Fruit fly (Drosophila melanogaster) whole organism, larva: ENCODE results near the gene CG15544.

Experiments
- noc ChIP-seq: fragments of 200-800 bp; sonication (Bioruptor generic); optimal IDR thresholded peaks from 3 replicates; lab custom pipeline; 2019; ENCODE audit warnings: missing biosample characterization, mild to moderate bottlenecking, missing genetic modification characterization, moderate library complexity

The CG15544 gene

DNA sequence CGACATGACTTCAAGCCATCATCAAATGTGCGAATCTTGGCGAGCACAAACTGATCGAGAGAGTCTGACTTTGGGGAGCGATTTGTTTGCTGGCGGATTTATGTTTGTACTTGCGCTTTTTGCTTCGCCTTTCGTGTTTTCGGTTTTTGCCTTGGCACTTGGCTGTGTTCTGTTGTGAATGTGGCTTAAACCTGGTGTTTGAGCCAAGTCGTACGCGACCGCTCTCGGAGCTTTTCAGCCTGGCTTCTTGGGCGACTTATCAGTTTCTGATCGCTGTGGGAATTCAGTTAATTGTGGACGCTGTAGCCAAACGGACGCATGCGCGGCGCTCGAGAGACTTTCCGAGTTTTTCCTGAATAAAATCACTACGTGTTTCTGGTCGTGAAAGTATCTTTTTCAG, at the start of gene CG15544:
CG15544 (plus strand) TSS at position 276 of the 400 bp plus-strand sequence.
- TF ChIP-seq noc = no peak

DNA sequence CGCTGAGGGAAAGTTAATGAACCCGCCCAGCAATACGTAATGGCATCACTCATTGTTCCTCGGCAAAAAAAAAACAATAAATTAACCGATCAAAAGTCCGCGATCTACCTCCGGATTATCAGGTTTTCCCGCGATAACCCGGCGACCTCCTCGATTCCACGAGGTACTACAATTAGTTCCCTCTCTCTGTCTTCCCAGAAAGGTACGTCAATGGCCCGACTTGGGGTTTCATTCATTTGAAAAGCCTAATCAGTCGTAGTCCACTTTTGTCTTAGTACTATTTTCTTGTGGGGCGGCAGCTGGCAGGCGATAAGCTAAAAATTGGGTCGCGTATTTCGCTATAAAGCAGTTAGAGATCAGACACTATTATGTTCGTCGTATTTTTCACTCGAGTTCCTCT, 48.4 kb upstream of the CG15544 start:
- peak; percentile 36 for TF ChIP-seq noc

DNA sequence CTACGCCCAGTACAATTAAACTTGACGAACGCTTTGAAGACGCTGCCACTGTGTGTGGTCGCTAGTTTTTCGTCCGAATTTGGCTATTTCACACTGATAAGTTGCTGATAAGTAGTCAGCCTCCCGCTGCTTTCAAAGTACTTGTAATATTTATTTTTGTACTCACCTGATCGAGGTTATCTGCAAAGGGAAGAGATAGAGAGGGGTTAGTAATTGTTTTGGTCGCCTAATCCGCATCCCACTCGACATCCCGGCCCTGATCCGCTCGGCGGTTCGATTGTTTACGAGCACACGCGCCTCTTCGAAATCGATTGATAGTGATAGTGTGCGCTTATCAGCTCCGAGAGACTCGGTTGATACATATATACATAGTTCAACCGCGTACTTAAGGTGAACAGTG, 47.2 kb upstream of the CG15544 start:
- peak; percentile 2 for TF ChIP-seq noc

DNA sequence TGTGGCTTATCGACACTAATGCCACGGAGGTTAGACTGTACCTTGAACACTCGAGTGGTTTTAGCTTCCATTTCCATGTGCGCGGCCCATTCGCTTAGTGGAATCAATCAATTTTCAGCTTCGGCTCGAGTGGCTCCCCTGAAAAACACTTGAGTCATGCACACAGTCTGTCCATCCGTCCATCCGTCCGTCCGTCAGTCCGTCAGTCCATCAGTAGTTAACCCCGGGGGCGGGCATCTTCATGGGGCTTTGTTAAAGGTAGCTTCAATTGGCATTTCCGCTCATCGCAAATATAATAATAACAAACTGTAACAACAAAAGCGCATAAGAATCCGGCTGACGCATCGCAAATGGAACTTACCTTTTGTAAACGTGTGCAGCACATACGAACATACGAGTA, 46.5 kb upstream of the CG15544 start:
- TF ChIP-seq noc = no peak

DNA sequence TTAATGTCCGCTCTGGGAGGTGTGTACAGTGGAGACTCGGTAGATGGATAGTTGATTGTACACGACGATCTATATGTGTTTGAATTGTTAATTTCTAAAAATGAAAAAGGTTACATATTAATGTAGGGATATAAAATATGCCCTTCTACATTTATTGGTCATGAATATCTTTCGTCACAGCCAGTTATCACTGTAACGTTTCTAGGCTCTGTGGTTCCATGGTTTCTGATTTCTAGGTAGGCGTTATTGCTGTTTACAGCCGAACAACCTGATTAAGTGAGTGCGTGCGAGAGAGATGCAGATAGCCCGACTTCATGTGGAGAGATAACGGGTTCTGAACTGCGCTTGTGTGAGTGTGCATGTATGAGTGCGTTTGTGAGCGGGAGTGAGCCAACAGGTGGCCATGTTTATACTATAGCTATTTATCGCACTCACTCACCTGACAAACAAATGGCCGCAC, 45.9 kb upstream of the CG15544 start:
- TF ChIP-seq noc = peak; percentile 95

DNA sequence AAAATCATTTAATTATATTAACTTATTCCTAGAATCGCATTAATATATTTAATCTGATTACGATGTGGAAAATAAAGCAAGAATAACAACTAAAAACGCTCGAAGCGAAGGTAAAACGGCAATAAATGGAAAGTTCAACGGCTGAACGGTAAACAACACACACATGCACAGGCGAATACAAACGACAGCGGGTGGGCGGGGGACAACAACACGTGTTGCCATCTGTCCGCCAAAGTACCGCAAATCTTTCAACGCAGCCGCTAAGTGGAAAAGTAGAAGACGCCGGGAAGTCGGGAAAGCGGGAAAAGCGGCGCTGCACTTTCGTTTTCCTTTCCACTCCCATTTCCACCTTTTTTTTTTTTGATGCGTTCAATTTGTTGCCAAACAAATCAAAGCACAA, 45.1 kb upstream of the CG15544 start:
- no peak for TF ChIP-seq noc

DNA sequence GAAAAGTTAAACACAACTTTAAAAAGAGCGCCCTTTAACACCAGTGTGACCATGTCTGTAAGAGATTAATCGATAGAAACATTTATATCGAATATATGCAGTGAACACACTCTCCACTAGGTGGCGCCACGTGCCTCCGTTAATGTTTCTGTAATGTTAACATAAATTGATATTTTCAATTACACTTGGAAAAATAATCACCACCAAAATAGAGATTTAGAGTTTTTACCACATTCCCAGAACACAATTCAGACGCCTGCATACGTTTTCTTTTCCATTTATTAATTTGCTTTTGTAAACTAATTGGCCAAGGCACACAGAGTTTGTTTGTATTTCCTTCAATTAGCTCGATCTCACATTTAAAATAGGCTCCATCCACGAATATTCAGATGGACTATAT, 38.3 kb upstream of the CG15544 start:
- no peak for TF ChIP-seq noc

DNA sequence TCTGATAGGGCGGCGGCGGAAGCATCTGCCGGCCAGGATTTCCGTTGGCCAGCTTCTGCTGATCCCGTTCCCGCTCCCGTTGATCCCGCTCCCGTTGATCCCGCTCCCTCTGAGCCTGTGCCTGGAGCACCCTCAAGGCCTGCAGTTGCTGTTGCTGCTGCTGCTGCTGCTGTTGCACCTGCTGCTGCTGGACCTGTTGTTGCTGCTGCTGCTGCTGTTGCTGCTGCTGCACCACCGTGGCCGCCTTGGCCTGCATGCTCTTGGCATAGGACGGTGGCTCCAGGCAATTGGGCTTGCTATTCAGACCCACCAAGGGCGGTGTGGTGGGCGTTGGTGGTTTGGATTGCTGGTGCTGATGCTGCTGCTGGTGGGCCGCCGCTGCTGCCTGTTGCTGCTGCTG, 34.7 kb upstream of the CG15544 start:
- no peak for TF ChIP-seq noc

DNA sequence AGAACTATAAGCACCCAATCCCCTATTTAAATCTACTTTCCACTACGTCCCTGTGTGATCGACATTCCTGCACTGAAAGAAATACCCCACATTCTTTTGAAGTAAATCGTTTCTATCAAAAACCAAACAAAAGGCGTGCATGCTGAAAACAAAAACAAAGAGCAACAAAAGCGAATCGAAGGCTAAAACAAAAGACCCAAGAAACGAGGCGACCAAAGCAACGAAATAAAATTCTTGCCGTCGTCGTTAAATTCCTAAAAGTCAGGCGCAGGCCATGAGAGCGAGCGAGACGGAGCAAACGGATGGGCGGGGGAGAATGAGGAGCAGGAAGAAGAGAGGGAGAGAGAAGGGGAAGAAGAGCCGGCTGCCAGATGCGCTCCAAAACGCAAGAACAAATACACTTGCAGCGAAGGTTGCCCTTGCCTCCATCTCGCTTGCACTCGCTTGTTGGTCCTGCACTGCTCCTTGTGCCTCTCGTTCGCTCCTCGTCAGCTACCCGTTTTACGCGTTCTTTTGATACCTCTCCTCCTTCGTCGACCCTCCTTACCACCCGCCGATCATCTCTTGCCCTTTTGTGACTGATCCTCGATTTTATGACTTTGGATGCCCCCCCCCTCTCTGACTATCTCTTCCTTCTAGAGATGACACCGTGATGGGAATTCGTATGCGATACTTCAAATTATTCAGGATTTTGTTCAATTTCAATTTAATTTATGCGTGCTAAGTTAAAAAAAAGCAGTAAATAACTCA, 32.9 kb upstream of the CG15544 start:
- TF ChIP-seq noc = no peak

DNA sequence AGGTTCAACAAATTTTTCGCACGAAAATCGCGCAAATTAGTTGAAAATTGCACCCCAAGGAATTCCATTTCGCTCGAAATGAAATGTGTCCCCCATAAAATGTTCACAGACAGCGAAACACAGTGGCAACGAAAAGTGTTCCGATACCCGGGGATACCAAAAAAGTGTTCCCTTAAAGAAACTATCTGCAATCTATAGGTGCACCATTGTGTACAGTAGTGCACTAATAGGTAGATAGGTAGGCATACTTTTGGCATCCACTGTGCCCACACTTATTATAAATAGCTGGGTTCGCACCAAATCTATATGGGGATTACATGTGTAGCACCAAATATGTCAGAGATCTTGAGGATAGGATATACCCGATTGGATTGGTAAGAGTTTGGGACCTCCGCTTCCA, 30.9 kb upstream of the CG15544 start:
- TF ChIP-seq noc = peak; percentile 6

DNA sequence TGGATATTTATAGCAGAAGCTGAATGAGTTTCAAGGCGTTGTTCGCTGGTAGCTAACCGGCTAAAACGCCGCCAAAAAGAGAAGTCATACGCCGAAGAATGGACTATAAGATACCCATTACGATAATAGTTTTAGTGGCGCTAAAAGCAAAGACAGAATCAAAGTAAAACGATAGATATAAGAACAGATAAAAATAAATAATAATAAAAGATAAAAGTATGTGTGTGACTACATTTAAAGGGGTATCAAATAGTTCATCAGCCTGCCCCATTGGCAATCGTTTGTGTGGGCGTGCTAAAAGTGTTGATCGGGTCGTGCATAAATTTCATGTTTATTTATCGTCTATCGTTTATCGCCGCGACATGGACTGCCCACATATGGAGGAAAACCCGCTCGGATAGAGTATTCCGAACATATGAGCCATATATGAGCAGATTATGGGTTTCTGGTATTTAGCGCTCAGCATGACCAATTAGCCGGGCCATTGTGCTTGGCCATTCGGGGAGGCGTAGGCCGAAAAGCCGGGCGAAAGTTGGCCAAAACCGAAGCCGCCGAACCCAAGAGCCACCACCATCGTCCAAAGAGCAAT, 30.2 kb upstream of the CG15544 start:
- peak; percentile 53 for TF ChIP-seq noc

DNA sequence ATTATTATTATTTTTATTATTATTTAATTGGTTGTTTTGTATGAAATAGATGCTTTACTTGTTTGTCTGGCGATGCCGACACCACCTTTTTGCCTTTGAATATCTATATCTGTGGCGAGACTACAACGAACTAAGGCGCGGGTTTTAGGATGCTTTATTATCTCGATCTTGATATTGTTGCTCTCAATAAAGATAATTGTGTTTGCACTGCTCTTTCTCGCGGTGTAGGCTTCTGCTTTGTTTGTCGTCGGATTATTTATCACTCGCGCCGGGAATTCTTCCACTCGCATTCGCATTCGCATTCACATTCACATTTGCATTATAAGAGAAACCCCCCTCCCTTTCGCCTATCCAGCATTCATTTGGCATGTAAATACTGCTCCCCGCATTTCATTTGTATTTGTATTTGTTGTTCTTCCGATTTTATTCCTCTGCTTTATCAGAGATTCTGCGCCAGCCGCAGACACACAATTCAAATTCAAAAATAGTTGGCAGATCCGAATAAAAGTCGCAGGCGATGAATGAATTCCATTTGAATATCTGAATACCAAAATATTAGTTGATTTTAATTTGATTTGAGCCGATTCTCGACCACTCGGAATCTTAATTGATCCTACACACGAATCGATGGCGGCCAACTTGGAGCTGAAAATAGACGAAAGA, 27.2 kb upstream of the CG15544 start:
- peak; percentile 74 for TF ChIP-seq noc

DNA sequence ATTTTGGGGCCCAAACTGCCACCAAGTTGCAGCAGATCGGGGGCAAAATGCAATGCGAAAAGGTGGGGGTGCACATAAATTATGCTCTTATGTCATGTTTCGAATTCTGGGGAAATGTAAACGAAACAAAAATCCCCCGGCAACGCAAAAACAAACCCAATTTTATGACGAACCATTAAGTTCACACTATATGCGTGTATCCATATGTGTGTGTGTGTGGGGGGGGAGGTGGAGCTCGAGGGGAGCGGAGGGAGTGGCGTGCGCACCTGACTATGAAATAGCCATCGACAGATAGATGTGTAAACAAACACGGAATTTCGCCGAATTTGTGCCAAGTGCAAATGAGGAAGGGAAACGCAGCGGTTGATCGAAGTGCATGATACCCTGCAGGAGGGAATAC, 26.2 kb upstream of the CG15544 start:
- TF ChIP-seq noc = no peak

DNA sequence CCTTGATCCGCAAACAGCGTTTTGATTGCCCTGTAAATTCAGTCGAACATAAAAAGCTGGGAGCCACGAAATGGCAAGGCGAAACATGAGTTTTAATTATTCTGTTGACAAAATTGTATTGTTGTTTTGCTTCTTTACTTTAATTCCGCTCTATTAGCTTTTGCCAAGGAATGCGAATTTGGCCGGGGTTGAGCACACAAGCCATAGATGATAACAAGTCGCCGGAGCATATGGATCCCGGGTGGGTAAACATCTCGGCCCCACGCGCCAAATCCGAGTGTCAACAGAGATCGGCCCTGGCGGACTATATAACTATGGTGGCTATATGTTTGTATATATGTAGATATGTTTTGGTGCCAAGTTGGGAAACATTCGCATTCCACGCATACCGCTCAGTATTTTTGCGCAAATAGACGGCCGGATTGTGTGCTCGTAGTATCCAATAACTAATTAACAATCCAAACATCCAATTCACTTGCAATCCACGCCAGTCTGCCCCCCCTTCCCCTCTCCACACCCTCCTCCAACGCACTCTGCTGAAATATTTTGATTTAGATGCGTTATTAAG, 25.4 kb upstream of the CG15544 start:
- peak; percentile 90 for TF ChIP-seq noc

DNA sequence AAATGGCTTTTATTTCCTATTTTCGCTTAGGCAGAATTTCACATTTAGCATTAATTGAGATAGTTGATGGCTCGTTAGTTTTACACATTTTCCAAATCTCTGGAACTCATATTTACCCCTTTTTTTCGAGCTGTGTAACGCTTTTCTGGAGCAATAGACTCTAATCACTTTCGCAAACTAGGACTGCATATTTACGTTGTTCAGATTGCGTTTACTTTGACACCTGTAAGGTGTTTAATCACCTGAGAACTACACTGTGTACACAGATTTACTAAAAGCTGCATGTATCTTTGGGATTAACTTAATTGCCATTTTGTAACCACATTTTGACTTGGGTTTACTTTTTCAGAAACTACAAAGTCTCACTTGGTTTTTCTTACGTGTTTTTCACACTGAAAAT, 24.8 kb upstream of the CG15544 start:
- no peak for TF ChIP-seq noc

DNA sequence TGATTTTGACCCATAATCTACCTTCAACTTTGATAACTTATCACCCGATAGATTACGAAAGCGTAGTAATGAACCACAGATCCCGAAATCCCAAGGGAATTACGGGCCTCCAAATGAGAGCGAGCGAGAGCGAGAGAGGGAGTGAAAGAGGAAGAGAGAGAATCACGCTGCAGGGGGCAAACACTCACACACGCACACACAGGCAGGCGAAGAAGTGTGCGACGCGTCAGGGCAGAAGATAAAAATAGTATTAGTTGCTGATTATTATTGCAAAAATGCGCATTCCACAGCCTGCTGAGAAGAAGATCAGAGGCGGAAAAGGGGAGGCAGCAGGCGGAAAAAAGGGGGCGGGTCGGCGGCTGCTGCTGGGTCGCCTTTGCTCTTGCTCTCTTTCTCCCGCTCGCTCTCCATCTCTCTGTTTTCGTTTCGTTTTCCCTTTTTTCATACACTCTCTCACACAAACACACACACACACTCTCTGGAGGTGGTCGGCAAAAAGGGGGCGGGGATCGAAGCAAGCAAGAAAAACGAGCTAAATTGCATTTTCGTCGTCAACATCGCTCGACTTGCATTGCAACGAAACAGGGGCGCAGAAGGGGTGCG, 24.3 kb upstream of the CG15544 start:
- TF ChIP-seq noc = no peak
